Fruit fly (Drosophila melanogaster) whole organism, embryonic: ENCODE results near the gene GAPsec.

Source experiments
- Abd-B ChIP-seq: fragments of 200-800 bp; sonication (Bioruptor generic); optimal IDR thresholded peaks from 2 replicates; lab custom pipeline; 2018; ENCODE audit warnings: missing biosample characterization, mild to moderate bottlenecking, missing genetic modification characterization, moderate library complexity
- Adf1 ChIP-seq: fragments of 200-800 bp; sonication (Bioruptor generic); IDR thresholded peaks from 2 replicates; pipeline ENCODE4 v1.3.6; 2022; ENCODE audit warnings: missing biosample characterization, missing genetic modification characterization
- Awh ChIP-seq: fragments of 200-800 bp; sonication (Bioruptor generic); IDR thresholded peaks from 2 replicates; pipeline ENCODE4, ENCODE4 v1.3.6; 2022; ENCODE audit warnings: missing biosample characterization, missing genetic modification characterization
- CG1024 ChIP-seq: fragments of 200-800 bp; sonication (Bioruptor generic); IDR thresholded peaks from 2 replicates; pipeline ENCODE4 v1.3.6; 2022; ENCODE audit warnings: missing biosample characterization, missing genetic modification characterization
- CG10366 ChIP-seq: fragments of 200-800 bp; sonication (Bioruptor generic); IDR thresholded peaks from 2 replicates; pipeline ENCODE4 v1.3.6; 2022; ENCODE audit warnings: missing biosample characterization, missing genetic modification characterization
- CG10431 ChIP-seq: fragments of 200-800 bp; sonication (Bioruptor generic); optimal IDR thresholded peaks from 3 replicates; lab custom pipeline; 2018; ENCODE audit warnings: missing biosample characterization, mild to moderate bottlenecking, missing genetic modification characterization
- CG10959 ChIP-seq: fragments of 200-800 bp; sonication (Bioruptor generic); IDR thresholded peaks from 2 replicates; pipeline ENCODE4 v1.3.6; 2022; ENCODE audit warnings: missing biosample characterization, missing genetic modification characterization
- CG11247 ChIP-seq: fragments of 200-800 bp; sonication (Bioruptor generic); IDR thresholded peaks from 2 replicates; pipeline ENCODE4 v1.3.6; 2022; ENCODE audit warnings: missing biosample characterization, missing genetic modification characterization
- CG11398 ChIP-seq: fragments of 200-800 bp; sonication (Bioruptor generic); optimal IDR thresholded peaks from 2 replicates; lab custom pipeline; 2016; ENCODE audit warnings: missing biosample characterization, missing genetic modification characterization
- CG11456 ChIP-seq: fragments of 200-800 bp; sonication (Bioruptor generic); IDR thresholded peaks from 3 replicates; pipeline ENCODE4 v1.3.6; 2022; ENCODE audit warnings: missing biosample characterization, missing genetic modification characterization
- CG12769 ChIP-seq: fragments of 200-800 bp; sonication (Bioruptor generic); optimal IDR thresholded peaks from 2 replicates; lab custom pipeline; 2019; ENCODE audit warnings: missing biosample characterization, mild to moderate bottlenecking, missing genetic modification characterization, moderate library complexity
- CG13287 ChIP-seq: fragments of 200-800 bp; sonication (Bioruptor generic); IDR thresholded peaks from 2 replicates; pipeline ENCODE4 v1.3.6; 2022; ENCODE audit warnings: missing biosample characterization, missing genetic modification characterization; ENCODE audit not compliant: partially characterized antibody
- CG13775 ChIP-seq: fragments of 200-800 bp; sonication (Bioruptor generic); optimal IDR thresholded peaks from 3 replicates; lab custom pipeline; 2017; ENCODE audit warnings: missing biosample characterization, mild to moderate bottlenecking, missing genetic modification characterization
- CG14860 ChIP-seq: fragments of 200-800 bp; sonication (Bioruptor generic); IDR thresholded peaks from 3 replicates; pipeline ENCODE4 v1.3.6; 2022; ENCODE audit warnings: missing biosample characterization, missing genetic modification characterization; ENCODE audit not compliant: partially characterized antibody
- CG17186 ChIP-seq: fragments of 200-800 bp; sonication (Bioruptor generic); optimal IDR thresholded peaks from 3 replicates; lab custom pipeline; 2017; ENCODE audit warnings: missing biosample characterization, missing genetic modification reagents, missing genetic modification characterization
- CG18262 ChIP-seq: fragments of 200-800 bp; optimal IDR thresholded peaks from 3 replicates; lab custom pipeline; 2019; ENCODE audit warnings: missing biosample characterization, mild to moderate bottlenecking, missing genetic modification characterization, moderate library complexity
- CG3838 ChIP-seq: fragments of 200-800 bp; sonication (Bioruptor generic); optimal IDR thresholded peaks from 3 replicates; lab custom pipeline; 2016; ENCODE audit warnings: missing biosample characterization, missing genetic modification characterization
- CG43689 ChIP-seq: fragments of 200-800 bp; sonication (Bioruptor generic); IDR thresholded peaks from 2 replicates; pipeline ENCODE4 v1.3.6; 2022; ENCODE audit warnings: missing biosample characterization, missing genetic modification characterization
- CG6689 ChIP-seq: fragments of 200-800 bp; sonication (Bioruptor generic); IDR thresholded peaks from 2 replicates; pipeline ENCODE4 v1.3.6; 2022; ENCODE audit warnings: missing biosample characterization, missing genetic modification characterization
- CG7928 ChIP-seq: fragments of 200-800 bp; sonication (Bioruptor generic); optimal IDR thresholded peaks from 2 replicates; lab custom pipeline; 2017; ENCODE audit warnings: missing biosample characterization, mild to moderate bottlenecking, missing genetic modification characterization
- Dbx ChIP-seq: fragments of 200-800 bp; sonication (Bioruptor generic); IDR thresholded peaks from 3 replicates; pipeline ENCODE4 v1.3.6; 2022; ENCODE audit warnings: missing biosample characterization, missing genetic modification characterization
- Ets65A ChIP-seq: fragments of 200-800 bp; sonication (Bioruptor generic); peaks from one replicate; lab custom pipeline; 2016; ENCODE audit warnings: missing biosample characterization, missing genetic modification characterization
- Ets97D ChIP-seq: fragments of 200-800 bp; sonication (Bioruptor generic); optimal IDR thresholded peaks from 3 replicates; lab custom pipeline; 2016; ENCODE audit warnings: missing biosample characterization, missing genetic modification characterization
- Hand ChIP-seq: fragments of 200-800 bp; sonication (Bioruptor generic); optimal IDR thresholded peaks from 2 replicates; lab custom pipeline; 2017; ENCODE audit warnings: mild to moderate bottlenecking, missing biosample characterization, missing genetic modification reagents, missing genetic modification characterization
- Hey ChIP-seq: fragments of 200-800 bp; sonication (Bioruptor generic); optimal IDR thresholded peaks from 3 replicates; lab custom pipeline; 2018; ENCODE audit warnings: missing biosample characterization, mild to moderate bottlenecking, missing genetic modification characterization
- Hsf ChIP-seq: fragments of 200-800 bp; sonication (Bioruptor generic); optimal IDR thresholded peaks from 3 replicates; lab custom pipeline; 2016; ENCODE audit warnings: missing biosample characterization, missing genetic modification characterization
- NK7.1 ChIP-seq: fragments of 200-800 bp; sonication (Bioruptor generic); optimal IDR thresholded peaks from 3 replicates; lab custom pipeline; 2016; ENCODE audit warnings: missing biosample characterization, missing genetic modification characterization
- Nf-YA ChIP-seq: fragments of 200-800 bp; sonication (Bioruptor generic); IDR thresholded peaks from 2 replicates; pipeline ENCODE4 v1.3.6; 2022; ENCODE audit warnings: missing biosample characterization, missing genetic modification characterization
- Optix ChIP-seq: fragments of 200-800 bp; sonication (Bioruptor generic); IDR thresholded peaks from 3 replicates; pipeline ENCODE4 v1.3.6; 2022; ENCODE audit warnings: missing biosample characterization, missing genetic modification characterization
- Sox100B ChIP-seq: fragments of 200-800 bp; sonication (Bioruptor generic); optimal IDR thresholded peaks from 3 replicates; lab custom pipeline; 2018; ENCODE audit warnings: missing biosample characterization, mild to moderate bottlenecking, missing genetic modification characterization
- ara ChIP-seq: fragments of 200-800 bp; sonication (Bioruptor generic); IDR thresholded peaks from 2 replicates; pipeline ENCODE4 v1.3.6; 2022; ENCODE audit warnings: missing biosample characterization, missing genetic modification characterization
- br ChIP-seq: fragments of >200 bp; optimal IDR thresholded peaks from 2 replicates; lab custom pipeline; 2017
- bsh ChIP-seq, 2 experiments: fragments of 200-800 bp; sonication (Bioruptor generic); optimal IDR thresholded peaks; 2 replicates each; lab custom pipeline; 2017 to 2018; ENCODE audit warnings: mild to moderate bottlenecking in 2 of 2, missing biosample characterization in 2 of 2, missing genetic modification characterization in 2 of 2, moderate library complexity in 1 of 2
- cad ChIP-seq: fragments of >200 bp; optimal IDR thresholded peaks from 2 replicates; lab custom pipeline; 2017; ENCODE audit warnings: missing biosample characterization, missing genetic modification characterization
- corto ChIP-seq: fragments of 200-800 bp; sonication (Bioruptor generic); optimal IDR thresholded peaks from 2 replicates; lab custom pipeline; 2016; ENCODE audit warnings: missing biosample characterization, mild to moderate bottlenecking, missing genetic modification characterization, moderate library complexity
- danr ChIP-seq: fragments of 200-800 bp; sonication (Bioruptor generic); IDR thresholded peaks from 2 replicates; pipeline ENCODE4 v1.3.6; 2022; ENCODE audit warnings: missing biosample characterization, missing genetic modification characterization
- dysf ChIP-seq: fragments of 200-800 bp; sonication (Bioruptor generic); IDR thresholded peaks from 3 replicates; pipeline ENCODE4 v1.3.6; 2022; ENCODE audit warnings: missing biosample characterization, missing genetic modification characterization
- grau ChIP-seq: fragments of 200-800 bp; optimal IDR thresholded peaks from 3 replicates; lab custom pipeline; 2019; ENCODE audit warnings: missing biosample characterization, mild to moderate bottlenecking, missing genetic modification characterization, moderate library complexity
- gsb-n ChIP-seq: fragments of 200-800 bp; sonication (Bioruptor generic); optimal IDR thresholded peaks from 3 replicates; lab custom pipeline; 2018; ENCODE audit warnings: missing biosample characterization, mild to moderate bottlenecking, missing genetic modification characterization
- her ChIP-seq: fragments of 200-800 bp; sonication (Bioruptor generic); optimal IDR thresholded peaks from 2 replicates; lab custom pipeline; 2016; ENCODE audit warnings: missing biosample characterization, missing genetic modification characterization
- ken ChIP-seq: fragments of 200-800 bp; sonication (Bioruptor generic); IDR thresholded peaks from 3 replicates; pipeline ENCODE4 v1.3.6; 2022; ENCODE audit warnings: missing biosample characterization, missing genetic modification characterization
- lola ChIP-seq, 3 experiments: fragments of >200 bp in 2 of 3; fragments of 200-800 bp in 1 of 3; sonication (Bioruptor generic) in 1 of 3; optimal IDR thresholded peaks; 2 replicates each; lab custom pipeline; 2017 to 2019; ENCODE audit warnings: missing biosample characterization in 3 of 3, missing genetic modification characterization in 3 of 3, mild to moderate bottlenecking in 1 of 3, moderate library complexity in 1 of 3
- nerfin-2 ChIP-seq: fragments of 200-800 bp; sonication (Bioruptor generic); IDR thresholded peaks from 2 replicates; pipeline ENCODE4 v1.3.6; 2022; ENCODE audit warnings: missing biosample characterization, missing genetic modification characterization; ENCODE audit not compliant: partially characterized antibody
- odd ChIP-seq: fragments of 200-800 bp; sonication (Bioruptor generic); optimal IDR thresholded peaks from 2 replicates; lab custom pipeline; 2017; ENCODE audit warnings: missing biosample characterization, mild to moderate bottlenecking, missing genetic modification characterization
- pan ChIP-seq, 4 experiments: fragments of >200 bp in 3 of 4; fragments of 200-800 bp in 1 of 4; sonication (Bioruptor generic) in 1 of 4; optimal IDR thresholded peaks in 3 of 4; IDR thresholded peaks in 1 of 4; 2 replicates each; pipeline versions ENCODE4 v1.3.6 to Lab custom; 2017 to 2022; ENCODE audit warnings: missing biosample characterization in 2 of 4, missing genetic modification characterization in 2 of 4, mixed read lengths in 1 of 4
- pho ChIP-seq: fragments of 200-800 bp; sonication (Bioruptor generic); optimal IDR thresholded peaks from 2 replicates; lab custom pipeline; 2016; ENCODE audit warnings: missing biosample characterization, missing genetic modification characterization
- schlank ChIP-seq: fragments of 200-800 bp; sonication (Bioruptor generic); optimal IDR thresholded peaks from 2 replicates; lab custom pipeline; 2018; ENCODE audit warnings: missing biosample characterization, mild to moderate bottlenecking, missing genetic modification characterization
- slbo ChIP-seq: fragments of 200-800 bp; sonication (Bioruptor generic); IDR thresholded peaks from 2 replicates; pipeline ENCODE4 v1.3.6; 2022; ENCODE audit warnings: missing biosample characterization, missing genetic modification characterization
- twi ChIP-seq: fragments of 200-800 bp; optimal IDR thresholded peaks from 2 replicates; lab custom pipeline; 2019; ENCODE audit warnings: missing biosample characterization, mild to moderate bottlenecking, missing genetic modification characterization, moderate library complexity

The GAPsec gene

DNA sequence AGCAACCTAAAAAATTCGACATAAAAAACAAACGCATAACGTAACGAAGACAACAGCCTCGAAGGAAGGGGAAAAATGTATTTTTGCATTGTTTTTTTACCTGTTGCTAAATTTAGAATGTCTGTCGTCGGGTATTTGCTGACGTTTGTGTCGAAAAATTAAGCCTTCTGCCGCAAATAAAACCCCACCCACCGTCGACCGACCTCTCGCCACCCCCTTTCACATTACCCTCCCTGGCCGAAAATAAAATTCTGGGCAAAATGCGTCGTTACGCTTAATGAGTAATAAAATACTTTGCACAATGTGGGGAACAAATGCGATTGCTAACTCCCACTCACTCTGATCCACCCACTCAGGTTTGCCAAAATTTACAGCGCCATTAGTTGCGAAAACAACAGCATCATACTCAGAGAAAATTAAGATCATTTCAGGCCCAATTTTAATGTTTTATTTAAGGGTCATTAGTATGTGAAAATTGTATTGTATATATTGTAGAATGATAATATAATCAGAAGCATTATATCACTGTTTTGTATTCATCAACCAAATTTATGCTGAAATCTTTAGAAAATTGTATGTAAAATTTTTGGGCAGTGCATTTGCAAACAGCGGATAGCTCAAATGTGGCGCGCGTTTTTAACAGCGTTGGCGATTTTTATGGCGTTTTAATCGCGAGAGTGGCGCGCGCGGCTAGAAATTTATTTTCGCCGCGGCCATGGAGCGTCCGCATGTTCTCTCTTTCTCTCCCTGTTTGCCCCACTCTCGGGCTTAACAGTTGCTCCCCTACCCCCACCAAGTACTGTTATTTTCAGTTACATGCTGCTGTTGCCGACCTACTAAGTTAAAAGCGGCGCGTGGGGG, 48.7 kb upstream of the GAPsec start (continued):
- peak; percentile 77 for TF ChIP-seq slbo (GFP tag; lab: Robert Waterston, UW)
- no peak for TF ChIP-seq twi (tag; lab: Kevin White, UChicago)
- TF ChIP-seq her (GFP tag; lab: Kevin White, UChicago): no peak
- TF ChIP-seq Hsf (GFP tag; lab: Kevin White, UChicago): peak; percentile 37
- no peak for TF ChIP-seq br
- no peak for TF ChIP-seq CG11398 (GFP tag; lab: Kevin White, UChicago)
- no peak for TF ChIP-seq CG14860 (GFP tag; lab: Robert Waterston, UW)
- no peak for TF ChIP-seq Ets97D (GFP tag; lab: Kevin White, UChicago)
- TF ChIP-seq CG6689 (GFP tag; lab: Robert Waterston, UW): no peak
- TF ChIP-seq CG11247: no peak
- no peak for TF ChIP-seq CG7928 (GFP tag; lab: Kevin White, UChicago)
- peak; percentile 60 for TF ChIP-seq Adf1
- no peak for TF ChIP-seq CG3838 (GFP tag; lab: Kevin White, UChicago)
- TF ChIP-seq Hey (tag; lab: Kevin White, UChicago): no peak
- TF ChIP-seq CG13287 (GFP tag; lab: Robert Waterston, UW): no peak
- no peak for TF ChIP-seq Nf-YA
- TF ChIP-seq nerfin-2: no peak
- no peak for TF ChIP-seq gsb-n (tag; lab: Kevin White, UChicago)
- TF ChIP-seq corto: peak; percentile 14
- no peak for TF ChIP-seq CG17186 (GFP tag; lab: Kevin White, UChicago)
- no peak for TF ChIP-seq ken (GFP tag; lab: Robert Waterston, UW)
- TF ChIP-seq grau: peak; percentile 63
- TF ChIP-seq CG11456 (GFP tag; lab: Robert Waterston, UW): peak; percentile 14; the same call in 1 of the 3 replicates
- no peak for TF ChIP-seq Ets65A (GFP tag; lab: Kevin White, UChicago)
- peak; percentile 58 for TF ChIP-seq CG12769 (tag; lab: Kevin White, UChicago)
- no peak for TF ChIP-seq pan (optimal IDR thresholded peaks at IDR 0.05; lab: Kevin White, UChicago)
- no peak for TF ChIP-seq pan (GFP tag; optimal IDR thresholded peaks at IDR 0.05 in 1 of 2, IDR thresholded peaks at IDR 0.05 in 1 of 2)
- no peak for TF ChIP-seq danr
- TF ChIP-seq bsh (GFP tag; optimal IDR thresholded peaks at IDR 0.05; lab: Kevin White, UChicago): peak in 1 of 2 experiments; percentile 9
- TF ChIP-seq Awh (GFP tag; lab: Robert Waterston, UW): no peak
- TF ChIP-seq CG1024 (GFP tag; lab: Robert Waterston, UW): no peak
- TF ChIP-seq CG10366 (GFP tag; lab: Robert Waterston, UW): peak; percentile 26
- no peak for TF ChIP-seq odd (GFP tag; lab: Kevin White, UChicago)
- TF ChIP-seq CG13775 (GFP tag; lab: Kevin White, UChicago): peak; percentile 58
- TF ChIP-seq Hand: peak; percentile 36
- TF ChIP-seq pho (GFP tag; lab: Kevin White, UChicago): peak; percentile 65
- peak; percentile 31 for TF ChIP-seq Abd-B (GFP tag; lab: Kevin White, UChicago)
- peak; percentile 63; the same call in 2 of the 3 replicates for TF ChIP-seq dysf (GFP tag; lab: Robert Waterston, UW)
- TF ChIP-seq CG10431 (GFP tag; lab: Kevin White, UChicago): no peak
- TF ChIP-seq Sox100B (GFP tag; lab: Kevin White, UChicago): no peak
- peak; percentile 43 for TF ChIP-seq schlank (tag; lab: Kevin White, UChicago)
- TF ChIP-seq CG10959 (GFP tag; lab: Robert Waterston, UW): no peak
- no peak for TF ChIP-seq Optix (GFP tag; lab: Robert Waterston, UW)
- no peak for TF ChIP-seq CG18262 (tag; lab: Kevin White, UChicago)
- TF ChIP-seq ara (GFP tag; lab: Robert Waterston, UW): no peak
- TF ChIP-seq lola (GFP tag; optimal IDR thresholded peaks at IDR 0.05; lab: Kevin White, UChicago): no peak
- TF ChIP-seq cad (GFP tag; lab: Kevin White, UChicago): no peak
- no peak for TF ChIP-seq NK7.1
- no peak for TF ChIP-seq CG43689
- peak; percentile 76; the same call in 2 of the 3 replicates for TF ChIP-seq Dbx (GFP tag; lab: Robert Waterston, UW)
